Fruit fly (Drosophila melanogaster) whole organism, embryonic: Measurements from ENCODE around the gene CG14277.

ENCODE experiments used
- Atf-2 ChIP-seq: fragments of 200-800 bp; sonication (Bioruptor generic); optimal IDR thresholded peaks from 2 replicates; lab custom pipeline; 2016; ENCODE audit warnings: missing biosample characterization, missing genetic modification characterization
- CG10267 ChIP-seq: fragments of 200-800 bp; sonication (Bioruptor generic); optimal IDR thresholded peaks from 2 replicates; lab custom pipeline; 2018; ENCODE audit warnings: missing biosample characterization, mild to moderate bottlenecking, missing genetic modification characterization, moderate library complexity
- CG10274 ChIP-seq: fragments of 200-800 bp; sonication (Bioruptor generic); optimal IDR thresholded peaks from 3 replicates; lab custom pipeline; 2017; ENCODE audit warnings: missing biosample characterization, mild to moderate bottlenecking, missing genetic modification characterization
- CG10431 ChIP-seq: fragments of 200-800 bp; sonication (Bioruptor generic); optimal IDR thresholded peaks from 3 replicates; lab custom pipeline; 2018; ENCODE audit warnings: missing biosample characterization, mild to moderate bottlenecking, missing genetic modification characterization
- CG11723 ChIP-seq: fragments of 200-800 bp; sonication (Bioruptor generic); optimal IDR thresholded peaks from 2 replicates; lab custom pipeline; 2017; ENCODE audit warnings: missing biosample characterization, mild to moderate bottlenecking, missing genetic modification characterization
- CG1529 ChIP-seq: fragments of 200-800 bp; sonication (Bioruptor generic); optimal IDR thresholded peaks from 3 replicates; lab custom pipeline; 2018; ENCODE audit warnings: missing biosample characterization, missing genetic modification characterization
- CG15514 ChIP-seq: fragments of 200-800 bp; sonication (Bioruptor generic); optimal IDR thresholded peaks from 3 replicates; lab custom pipeline; 2017; ENCODE audit warnings: missing biosample characterization, missing genetic modification characterization, mild to moderate bottlenecking, moderate library complexity, missing genetic modification reagents
- CG2120 ChIP-seq: fragments of 200-800 bp; sonication (Bioruptor generic); optimal IDR thresholded peaks from 3 replicates; lab custom pipeline; 2016; ENCODE audit warnings: missing biosample characterization, missing genetic modification characterization
- CG30403 ChIP-seq: fragments of 200-800 bp; sonication (Bioruptor generic); optimal IDR thresholded peaks from 3 replicates; lab custom pipeline; 2016; ENCODE audit warnings: missing biosample characterization, missing genetic modification characterization
- CG3281 ChIP-seq: fragments of 200-800 bp; sonication (Bioruptor generic); optimal IDR thresholded peaks from 3 replicates; lab custom pipeline; 2017; ENCODE audit warnings: missing biosample characterization, mild to moderate bottlenecking, missing genetic modification characterization
- CG34376 ChIP-seq: fragments of 200-800 bp; sonication (Bioruptor generic); optimal IDR thresholded peaks from 2 replicates; lab custom pipeline; 2018; ENCODE audit warnings: missing biosample characterization, mild to moderate bottlenecking, missing genetic modification characterization
- CG3726 ChIP-seq: fragments of 200-800 bp; sonication (Bioruptor generic); IDR thresholded peaks from 3 replicates; pipeline ENCODE4, ENCODE4 v1.3.6; 2022; ENCODE audit warnings: missing biosample characterization, missing genetic modification characterization
- CG3847 ChIP-seq: fragments of 200-800 bp; sonication (Bioruptor generic); IDR thresholded peaks from 2 replicates; pipeline ENCODE4 v1.3.6; 2022; ENCODE audit warnings: missing biosample characterization, missing genetic modification characterization
- CG6854 ChIP-seq: fragments of 200-800 bp; sonication (Bioruptor generic); optimal IDR thresholded peaks from 3 replicates; lab custom pipeline; 2017; ENCODE audit warnings: missing biosample characterization, mild to moderate bottlenecking, missing genetic modification characterization
- CG7928 ChIP-seq: fragments of 200-800 bp; sonication (Bioruptor generic); optimal IDR thresholded peaks from 2 replicates; lab custom pipeline; 2017; ENCODE audit warnings: missing biosample characterization, mild to moderate bottlenecking, missing genetic modification characterization
- CG9609 ChIP-seq: fragments of 200-800 bp; sonication (Bioruptor generic); optimal IDR thresholded peaks from 3 replicates; lab custom pipeline; 2016; ENCODE audit warnings: missing biosample characterization, missing genetic modification characterization
- CrebB ChIP-seq: fragments of 200-800 bp; sonication (Bioruptor generic); optimal IDR thresholded peaks from 3 replicates; lab custom pipeline; 2018; ENCODE audit warnings: missing biosample characterization, mild to moderate bottlenecking, missing genetic modification characterization
- Dad ChIP-seq: fragments of 200-800 bp; sonication (Bioruptor generic); optimal IDR thresholded peaks from 3 replicates; lab custom pipeline; 2016; ENCODE audit warnings: missing biosample characterization, missing genetic modification characterization
- Dbx ChIP-seq: fragments of 200-800 bp; sonication (Bioruptor generic); IDR thresholded peaks from 3 replicates; pipeline ENCODE4 v1.3.6; 2022; ENCODE audit warnings: missing biosample characterization, missing genetic modification characterization
- Deaf1 ChIP-seq: fragments of 200-800 bp; optimal IDR thresholded peaks from 3 replicates; lab custom pipeline; 2019; ENCODE audit warnings: missing biosample characterization, mild to moderate bottlenecking, missing genetic modification characterization, moderate library complexity
- Fer3 ChIP-seq: fragments of 200-800 bp; sonication (Bioruptor generic); optimal IDR thresholded peaks from 2 replicates; lab custom pipeline; 2018; ENCODE audit warnings: missing biosample characterization, mild to moderate bottlenecking, missing genetic modification characterization, moderate library complexity
- Gug ChIP-seq: fragments of 200-800 bp; sonication (Bioruptor generic); IDR thresholded peaks from 4 replicates; pipeline ENCODE4 v1.3.6; 2022; ENCODE audit warnings: missing biosample characterization, missing genetic modification characterization
- H2.0 ChIP-seq: fragments of 200-800 bp; sonication (Bioruptor generic); IDR thresholded peaks from 2 replicates; pipeline ENCODE4 v1.3.6; 2022; ENCODE audit warnings: missing biosample characterization, missing genetic modification characterization
- HmgD ChIP-seq: fragments of 200-800 bp; sonication (Bioruptor generic); optimal IDR thresholded peaks from 3 replicates; lab custom pipeline; 2016; ENCODE audit warnings: missing biosample characterization, missing genetic modification characterization
- Nf-YA ChIP-seq: fragments of 200-800 bp; sonication (Bioruptor generic); IDR thresholded peaks from 2 replicates; pipeline ENCODE4 v1.3.6; 2022; ENCODE audit warnings: missing biosample characterization, missing genetic modification characterization
- Pdp1 ChIP-seq, 2 experiments: fragments of 200-800 bp; sonication (Bioruptor generic); optimal IDR thresholded peaks; 3 replicates each; lab custom pipeline; 2016; ENCODE audit warnings: missing biosample characterization in 2 of 2, missing genetic modification characterization in 2 of 2, mild to moderate bottlenecking in 1 of 2, moderate library complexity in 1 of 2
- Ravus ChIP-seq: fragments of 200-800 bp; sonication (Bioruptor generic); IDR thresholded peaks from 2 replicates; pipeline ENCODE4 v1.3.6; 2022; ENCODE audit warnings: missing biosample characterization, missing genetic modification characterization
- Rx ChIP-seq: fragments of 200-800 bp; sonication (Bioruptor generic); IDR thresholded peaks from 2 replicates; pipeline ENCODE4 v1.3.6; 2022; ENCODE audit warnings: missing biosample characterization, missing genetic modification characterization
- Sry-δ ChIP-seq: fragments of 200-800 bp; sonication (Bioruptor generic); optimal IDR thresholded peaks from 2 replicates; lab custom pipeline; 2016; ENCODE audit warnings: missing biosample characterization, missing genetic modification characterization
- Stat92E ChIP-seq, 3 experiments: fragments of >200 bp in 2 of 3; fragments of 200-800 bp in 1 of 3; sonication (Bioruptor generic) in 1 of 3; optimal IDR thresholded peaks; 2 replicates each; lab custom pipeline; 2017 to 2019; ENCODE audit warnings: missing biosample characterization in 3 of 3, missing genetic modification characterization in 3 of 3, mild to moderate bottlenecking in 1 of 3, moderate library complexity in 1 of 3
- TFAM ChIP-seq: fragments of 200-800 bp; sonication (Bioruptor generic); optimal IDR thresholded peaks from 2 replicates; lab custom pipeline; 2017; ENCODE audit warnings: missing biosample characterization, missing genetic modification characterization, inconsistent platforms
- Taf1 ChIP-seq: fragments of 200-800 bp; sonication (Bioruptor generic); IDR thresholded peaks from 2 replicates; pipeline ENCODE4 v1.3.6; 2022; ENCODE audit warnings: missing biosample characterization, missing genetic modification characterization
- YL-1 ChIP-seq: fragments of 200-800 bp; sonication (Bioruptor generic); optimal IDR thresholded peaks from 3 replicates; lab custom pipeline; 2017; ENCODE audit warnings: missing biosample characterization, mild to moderate bottlenecking, missing genetic modification characterization
- ap ChIP-seq: fragments of 200-800 bp; sonication (Bioruptor generic); IDR thresholded peaks from 2 replicates; pipeline ENCODE4 v1.3.6; 2022; ENCODE audit warnings: missing biosample characterization, missing genetic modification characterization
- bigmax ChIP-seq: fragments of 200-800 bp; sonication (Bioruptor generic); optimal IDR thresholded peaks from 2 replicates; lab custom pipeline; 2018; ENCODE audit warnings: missing biosample characterization, mild to moderate bottlenecking, missing genetic modification characterization
- da ChIP-seq: fragments of 200-800 bp; sonication (Bioruptor generic); optimal IDR thresholded peaks from 2 replicates; lab custom pipeline; 2016; ENCODE audit warnings: missing biosample characterization, missing genetic modification characterization
- fd3F ChIP-seq: fragments of 200-800 bp; sonication (Bioruptor generic); optimal IDR thresholded peaks from 2 replicates; lab custom pipeline; 2018; ENCODE audit warnings: missing biosample characterization, mild to moderate bottlenecking, missing genetic modification characterization, moderate library complexity
- gem ChIP-seq: fragments of 200-800 bp; sonication (Bioruptor generic); optimal IDR thresholded peaks from 2 replicates; lab custom pipeline; 2019; ENCODE audit warnings: missing biosample characterization, mild to moderate bottlenecking, missing genetic modification characterization, moderate library complexity
- h ChIP-seq: fragments of >200 bp; optimal IDR thresholded peaks from 2 replicates; lab custom pipeline; 2017
- klu ChIP-seq: fragments of 200-800 bp; sonication (Bioruptor generic); IDR thresholded peaks from 2 replicates; pipeline ENCODE4 v1.3.6; 2022; ENCODE audit warnings: missing biosample characterization, missing genetic modification characterization
- lilli ChIP-seq: fragments of 200-800 bp; sonication (Bioruptor generic); optimal IDR thresholded peaks from 3 replicates; lab custom pipeline; 2016; ENCODE audit warnings: missing biosample characterization, missing genetic modification characterization
- nom ChIP-seq: fragments of 200-800 bp; sonication (Bioruptor generic); optimal IDR thresholded peaks from 2 replicates; lab custom pipeline; 2017; ENCODE audit warnings: missing biosample characterization, missing genetic modification characterization, mild to moderate bottlenecking, moderate library complexity, missing genetic modification reagents
- p53 ChIP-seq: fragments of 200-800 bp; sonication (Bioruptor generic); optimal IDR thresholded peaks from 2 replicates; lab custom pipeline; 2016; ENCODE audit warnings: missing biosample characterization, missing genetic modification characterization
- prd ChIP-seq, 3 experiments: fragments of >200 bp in 2 of 3; fragments of 200-800 bp in 1 of 3; sonication (Bioruptor generic) in 1 of 3; optimal IDR thresholded peaks in 2 of 3; IDR thresholded peaks in 1 of 3; 2 replicates in 2 of 3; 3 replicates in 1 of 3; pipeline versions ENCODE4 v1.3.6 to Lab custom; 2017 to 2022; ENCODE audit warnings: missing biosample characterization in 1 of 3, missing genetic modification characterization in 1 of 3
- ro ChIP-seq: fragments of 200-800 bp; sonication (Bioruptor generic); IDR thresholded peaks from 2 replicates; pipeline ENCODE4 v1.3.6; 2022; ENCODE audit warnings: missing biosample characterization, missing genetic modification characterization
- sr ChIP-seq: fragments of 200-800 bp; sonication (Bioruptor generic); IDR thresholded peaks from 3 replicates; pipeline ENCODE4 v1.3.6; 2022; ENCODE audit warnings: missing biosample characterization, missing genetic modification characterization
- tna ChIP-seq: fragments of 200-800 bp; sonication (Bioruptor generic); IDR thresholded peaks from 2 replicates; pipeline ENCODE4 v1.3.6; 2022; ENCODE audit warnings: missing biosample characterization, missing genetic modification characterization; ENCODE audit not compliant: partially characterized antibody
- vnd ChIP-seq: fragments of 200-800 bp; sonication (Bioruptor generic); IDR thresholded peaks from 3 replicates; pipeline ENCODE4 v1.3.6; 2022; ENCODE audit warnings: missing biosample characterization, missing genetic modification characterization; ENCODE audit not compliant: partially characterized antibody
- wdn ChIP-seq: fragments of 200-800 bp; sonication (Bioruptor generic); IDR thresholded peaks from 2 replicates; pipeline ENCODE4 v1.3.6; 2022; ENCODE audit warnings: missing biosample characterization, missing genetic modification characterization
- zfh2 ChIP-seq: fragments of 200-800 bp; sonication (Bioruptor generic); optimal IDR thresholded peaks from 2 replicates; lab custom pipeline; 2016; ENCODE audit warnings: missing biosample characterization, missing genetic modification characterization

The CG14277 gene

DNA sequence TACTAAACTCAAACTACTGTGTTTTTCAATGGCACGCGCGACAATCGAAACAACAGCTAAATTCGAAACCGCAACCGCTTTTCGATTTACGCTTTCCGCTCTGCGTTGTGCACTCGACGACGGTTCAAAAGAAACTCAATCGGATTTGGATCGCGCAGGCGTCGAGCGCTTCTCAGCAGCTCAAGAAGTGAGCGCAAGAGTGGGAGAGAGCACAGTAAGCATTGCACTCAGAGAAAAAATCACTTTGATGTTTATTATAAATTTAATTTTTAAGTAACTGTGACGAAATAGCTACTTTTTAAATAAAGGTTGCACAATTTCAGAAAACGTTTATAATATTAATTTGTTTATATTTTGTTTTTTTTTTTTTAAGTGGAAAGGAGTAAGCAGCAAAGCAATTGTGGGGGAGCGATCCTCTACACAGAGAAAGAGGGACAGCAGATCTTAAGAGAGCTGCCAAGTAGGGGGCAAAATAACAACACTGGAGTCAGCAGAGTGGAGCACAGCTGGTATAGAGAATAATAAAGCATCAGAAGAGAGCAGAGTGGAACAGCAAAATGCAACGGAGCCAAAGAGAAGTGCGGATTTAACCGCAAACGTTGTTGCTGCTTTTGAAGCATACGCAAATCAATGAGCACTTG is 35.4 kb downstream of the CG14277 start (continued):
- TF ChIP-seq CG1529 (GFP tag; lab: Kevin White, UChicago) (peak; percentile 98), CG10431 (GFP tag; lab: Kevin White, UChicago) (peak; percentile 95), nom (GFP tag; lab: Kevin White, UChicago) (peak; percentile 97), gem (tag; lab: Kevin White, UChicago) (peak; percentile 99), lilli (peak; percentile 97), h (lab: Kevin White, UChicago) (no peak), Gug (GFP tag; lab: Robert Waterston, UW) (peak; percentile 90), Stat92E (GFP tag; optimal IDR thresholded peaks at IDR 0.05; lab: Kevin White, UChicago) (peak in 1 of 3 experiments; percentile 98), CG3281 (peak; percentile 95), Rx (GFP tag; lab: Robert Waterston, UW) (peak; percentile 97), Nf-YA (GFP tag; lab: Robert Waterston, UW) (peak; percentile 96), fd3F (GFP tag; lab: Kevin White, UChicago) (peak; percentile 92), CG10274 (GFP tag; lab: Kevin White, UChicago) (peak; percentile 89), CG3726 (peak; percentile 98), CG10267 (tag; lab: Kevin White, UChicago) (peak; percentile 98), da (peak; percentile 73), TFAM (peak; percentile 53), CG7928 (GFP tag; lab: Kevin White, UChicago) (peak; percentile 69), p53 (no peak), CG11723 (GFP tag; lab: Kevin White, UChicago) (peak; percentile 96), Pdp1 (GFP tag; optimal IDR thresholded peaks at IDR 0.05; lab: Kevin White, UChicago) (peak; percentile 92 to 93), Atf-2 (GFP tag; lab: Kevin White, UChicago) (peak; percentile 81), CG2120 (GFP tag; lab: Kevin White, UChicago) (peak; percentile 93), klu (peak; percentile 96), wdn (GFP tag; lab: Robert Waterston, UW) (peak; percentile 95), CG3847 (GFP tag; lab: Robert Waterston, UW) (peak; percentile 97), Taf1 (GFP tag; lab: Robert Waterston, UW) (peak; percentile 92), zfh2 (peak; percentile 67), ro (GFP tag; lab: Robert Waterston, UW) (peak; percentile 98), Ravus (GFP tag; lab: Robert Waterston, UW) (peak; percentile 92), CG6854 (GFP tag; lab: Kevin White, UChicago) (peak; percentile 93), vnd (GFP tag; lab: Robert Waterston, UW) (no peak), prd (optimal IDR thresholded peaks at IDR 0.05; lab: Kevin White, UChicago) (no peak), prd (GFP tag; IDR thresholded peaks at IDR 0.05; lab: Robert Waterston, UW) (peak; percentile 99), CrebB (peak; percentile 96), tna (GFP tag; lab: Robert Waterston, UW) (no peak; the same call in 1 of the 2 replicates), Dbx (GFP tag; lab: Robert Waterston, UW) (peak; percentile 95), CG9609 (peak; percentile 72), HmgD (GFP tag; lab: Kevin White, UChicago) (peak; percentile 2), Sry-δ (GFP tag; lab: Kevin White, UChicago) (peak; percentile 46), bigmax (GFP tag; lab: Kevin White, UChicago) (peak; percentile 61), CG15514 (GFP tag; lab: Kevin White, UChicago) (peak; percentile 90), Dad (GFP tag; lab: Kevin White, UChicago) (peak; percentile 89), CG30403 (GFP tag; lab: Kevin White, UChicago) (peak; percentile 99), YL-1 (peak; percentile 80), sr (GFP tag; lab: Robert Waterston, UW) (peak; percentile 95), Deaf1 (tag; lab: Kevin White, UChicago) (peak; percentile 78), CG34376 (GFP tag; lab: Kevin White, UChicago) (peak; percentile 73), ap (GFP tag; lab: Robert Waterston, UW) (peak; percentile 99), Fer3 (tag; lab: Kevin White, UChicago) (peak; percentile 96), H2.0 (GFP tag; lab: Robert Waterston, UW) (peak; percentile 98)
